Worm (Caenorhabditis elegans): ENCODE measurements around the gene C28F5.1.

ce11 chrII:7534369-7534768 is 29.3 kb downstream of the C28F5.1 start, which contains the start of gene wrt-10:
- no peak for TF ChIP-seq ama-1 (optimal IDR thresholded peaks at IDR 0.05)
- TF ChIP-seq pqm-1 (tag; optimal IDR thresholded peaks at IDR 0.05), result no peak
